Fruit fly (Drosophila melanogaster) whole organism, wandering third instar larva: Measurements from ENCODE around the gene tal-3A.

Experiments used
- Abd-B ChIP-seq: fragments of >200 bp; optimal IDR thresholded peaks from 2 replicates; lab custom pipeline; 2017; ENCODE audit warnings: missing biosample characterization, missing genetic modification characterization
- CG32264 ChIP-seq: fragments of 200-800 bp; sonication (Bioruptor generic); optimal IDR thresholded peaks from 2 replicates; lab custom pipeline; 2016; ENCODE audit warnings: missing biosample characterization, missing genetic modification characterization
- CG9705 ChIP-seq: fragments of 200-800 bp; sonication (Bioruptor generic); optimal IDR thresholded peaks from 2 replicates; lab custom pipeline; 2018; ENCODE audit warnings: missing biosample characterization, mild to moderate bottlenecking, missing genetic modification characterization
- CrebA ChIP-seq: fragments of 200-800 bp; sonication (Bioruptor generic); optimal IDR thresholded peaks from 2 replicates; lab custom pipeline; 2016; ENCODE audit warnings: missing biosample characterization, mild to moderate bottlenecking, missing genetic modification characterization, borderline replicate concordance
- Dfd ChIP-seq: fragments of >200 bp; optimal IDR thresholded peaks from 2 replicates; lab custom pipeline; 2017; ENCODE audit warnings: missing biosample characterization, missing genetic modification characterization
- Dif ChIP-seq: fragments of 200-275, 200-300 bp; sonication (Bioruptor generic); optimal IDR thresholded peaks from 2 replicates; lab custom pipeline; 2018; ENCODE audit warnings: missing biosample characterization, missing genetic modification characterization; ENCODE audit not compliant: partially characterized antibody
- GATAd ChIP-seq: sonication (Bioruptor generic); optimal IDR thresholded peaks from 2 replicates; lab custom pipeline; 2016; ENCODE audit warnings: missing biosample characterization, missing genetic modification characterization
- HLH106 ChIP-seq: fragments of 200-800 bp; optimal IDR thresholded peaks from 3 replicates; lab custom pipeline; 2019; ENCODE audit warnings: missing biosample characterization, mild to moderate bottlenecking, missing genetic modification characterization, moderate library complexity
- Hnf4 ChIP-seq: fragments of 200-800 bp; sonication (Bioruptor generic); optimal IDR thresholded peaks from 2 replicates; lab custom pipeline; 2016; ENCODE audit warnings: missing biosample characterization, mild to moderate bottlenecking, missing genetic modification characterization
- Hr78 ChIP-seq: fragments of >200 bp; optimal IDR thresholded peaks from 2 replicates; lab custom pipeline; 2017; ENCODE audit warnings: missing biosample characterization, missing genetic modification characterization
- Hr83 ChIP-seq: fragments of 200-300 bp; sonication (Bioruptor generic); optimal IDR thresholded peaks from 2 replicates; lab custom pipeline; 2016; ENCODE audit warnings: missing biosample characterization, mild to moderate bottlenecking, missing genetic modification characterization, moderate library complexity; ENCODE audit not compliant: poor library complexity, severe bottlenecking
- Mio ChIP-seq: sonication (Bioruptor generic); optimal IDR thresholded peaks from 2 replicates; lab custom pipeline; 2016; ENCODE audit warnings: missing biosample characterization, missing genetic modification characterization
- Myc ChIP-seq: fragments of >200 bp; optimal IDR thresholded peaks from 2 replicates; lab custom pipeline; 2017
- N ChIP-seq: fragments of >200 bp; optimal IDR thresholded peaks from 2 replicates; lab custom pipeline; 2018; ENCODE audit warnings: missing biosample characterization, missing external identifiers, missing genetic modification characterization
- OdsH ChIP-seq: fragments of 200-800 bp; sonication (Bioruptor generic); optimal IDR thresholded peaks from 2 replicates; lab custom pipeline; 2016; ENCODE audit warnings: missing biosample characterization, mild to moderate bottlenecking, missing genetic modification characterization
- Rel ChIP-seq, 2 experiments: fragments of 200-800 bp; sonication (Bioruptor generic) in 1 of 2; optimal IDR thresholded peaks; 2 replicates in 1 of 2; 3 replicates in 1 of 2; lab custom pipeline; 2016 to 2019; ENCODE audit warnings: mild to moderate bottlenecking in 2 of 2, missing biosample characterization in 2 of 2, missing genetic modification characterization in 2 of 2, moderate library complexity in 1 of 2
- Sp1 ChIP-seq: fragments of 200-800 bp; sonication (Bioruptor generic); optimal IDR thresholded peaks from 3 replicates; lab custom pipeline; 2019; ENCODE audit warnings: missing biosample characterization, mild to moderate bottlenecking, missing genetic modification characterization, moderate library complexity
- Vsx2 ChIP-seq: fragments of 200-300, 225-300 bp; sonication (Bioruptor generic); optimal IDR thresholded peaks from 2 replicates; lab custom pipeline; 2018; ENCODE audit warnings: missing biosample characterization, missing genetic modification characterization; ENCODE audit not compliant: partially characterized antibody
- br ChIP-seq: fragments of 200-800 bp; sonication (Bioruptor generic); optimal IDR thresholded peaks from 2 replicates; lab custom pipeline; 2016; ENCODE audit warnings: missing biosample characterization, missing genetic modification characterization
- brk ChIP-seq: fragments of 200-800 bp; sonication (Bioruptor generic); optimal IDR thresholded peaks from 2 replicates; lab custom pipeline; 2016; ENCODE audit warnings: missing biosample characterization, mild to moderate bottlenecking, missing genetic modification characterization
- dmrt93B ChIP-seq: fragments of 200-800 bp; sonication (Bioruptor generic); optimal IDR thresholded peaks from 2 replicates; lab custom pipeline; 2018; ENCODE audit warnings: missing biosample characterization, mild to moderate bottlenecking, missing genetic modification characterization
- dsf ChIP-seq: sonication (Bioruptor generic); optimal IDR thresholded peaks from 2 replicates; lab custom pipeline; 2016; ENCODE audit warnings: missing biosample characterization, missing genetic modification characterization, borderline replicate concordance
- ey ChIP-seq: fragments of 200-800 bp; sonication (Bioruptor generic); optimal IDR thresholded peaks from 2 replicates; lab custom pipeline; 2016; ENCODE audit warnings: missing biosample characterization, missing genetic modification characterization
- foxo ChIP-seq, 2 experiments: fragments of 200-800 bp; sonication (Bioruptor generic); optimal IDR thresholded peaks; 2 replicates in 1 of 2; 3 replicates in 1 of 2; lab custom pipeline; 2016 to 2017; ENCODE audit warnings: missing biosample characterization in 2 of 2, missing genetic modification characterization in 2 of 2
- fru ChIP-seq: fragments of 200-800 bp; sonication (Bioruptor generic); optimal IDR thresholded peaks from 3 replicates; lab custom pipeline; 2016; ENCODE audit warnings: missing biosample characterization, mild to moderate bottlenecking, missing genetic modification characterization
- h ChIP-seq: fragments of 200-800 bp; sonication (Bioruptor generic); optimal IDR thresholded peaks from 3 replicates; lab custom pipeline; 2016; ENCODE audit warnings: missing biosample characterization, mild to moderate bottlenecking, missing genetic modification characterization
- jim ChIP-seq: fragments of 175-275, 200-325 bp; sonication (Bioruptor generic); optimal IDR thresholded peaks from 2 replicates; lab custom pipeline; 2016; ENCODE audit warnings: missing biosample characterization, mild to moderate bottlenecking, missing genetic modification characterization
- lola ChIP-seq: fragments of >200 bp; optimal IDR thresholded peaks from 2 replicates; lab custom pipeline; 2017; ENCODE audit warnings: missing biosample characterization, missing genetic modification characterization
- pan ChIP-seq: fragments of >200 bp; optimal IDR thresholded peaks from 2 replicates; lab custom pipeline; 2017
- psq ChIP-seq: fragments of 200-800 bp; sonication (Bioruptor generic); optimal IDR thresholded peaks from 3 replicates; lab custom pipeline; 2017; ENCODE audit warnings: missing biosample characterization, mild to moderate bottlenecking, missing genetic modification characterization, moderate library complexity
- rgr ChIP-seq: fragments of 200-800 bp; sonication (Bioruptor generic); optimal IDR thresholded peaks from 3 replicates; lab custom pipeline; 2016; ENCODE audit warnings: missing biosample characterization, mild to moderate bottlenecking, missing genetic modification characterization
- sage ChIP-seq: fragments of 200-800 bp; sonication (Bioruptor generic); optimal IDR thresholded peaks from 2 replicates; lab custom pipeline; 2016; ENCODE audit warnings: missing biosample characterization, mild to moderate bottlenecking, missing genetic modification characterization
- sv ChIP-seq: fragments of 200-800 bp; sonication (Bioruptor generic); optimal IDR thresholded peaks from 3 replicates; lab custom pipeline; 2016; ENCODE audit warnings: missing biosample characterization, missing genetic modification characterization
- tai ChIP-seq: sonication (Bioruptor generic); optimal IDR thresholded peaks from 2 replicates; lab custom pipeline; 2016; ENCODE audit warnings: missing biosample characterization, missing genetic modification characterization
- usp ChIP-seq: fragments of >200 bp; optimal IDR thresholded peaks from 2 replicates; lab custom pipeline; 2017; ENCODE audit warnings: missing biosample characterization, missing genetic modification characterization
- woc ChIP-seq: sonication (Bioruptor generic); optimal IDR thresholded peaks from 2 replicates; lab custom pipeline; 2016; ENCODE audit warnings: missing biosample characterization, mild to moderate bottlenecking, missing genetic modification characterization

tal-3A gene

dm6 chr3R:13788224-13788623 lies 24.7 kb upstream of the tal-3A start:
- TF ChIP-seq Dfd (GFP tag; lab: Kevin White, UChicago) = no peak
- no peak for TF ChIP-seq dmrt93B (GFP tag; lab: Kevin White, UChicago)
- no peak for TF ChIP-seq GATAd (GFP tag; lab: Kevin White, UChicago)
- no peak for TF ChIP-seq dsf (GFP tag; lab: Kevin White, UChicago)
- no peak for TF ChIP-seq sage (GFP tag; lab: Kevin White, UChicago)
- no peak for TF ChIP-seq Hr78
- no peak for TF ChIP-seq tai (GFP tag; lab: Kevin White, UChicago)
- no peak for TF ChIP-seq br (GFP tag; lab: Kevin White, UChicago)
- no peak for TF ChIP-seq Rel (GFP tag; optimal IDR thresholded peaks at IDR 0.05; lab: Kevin White, UChicago)
- TF ChIP-seq Rel (tag; optimal IDR thresholded peaks at IDR 0.05; lab: Kevin White, UChicago) = no peak
- TF ChIP-seq brk (GFP tag; lab: Kevin White, UChicago) = no peak
- TF ChIP-seq sv = no peak
- no peak for TF ChIP-seq ey
- no peak for TF ChIP-seq CG9705 (GFP tag; lab: Kevin White, UChicago)
- no peak for TF ChIP-seq Sp1 (GFP tag; lab: Kevin White, UChicago)
- TF ChIP-seq, all 38 proteins: peak for 0

dm6 chr3R:13788672-13789071 lies 24.2 kb upstream of the tal-3A start:
- TF ChIP-seq dmrt93B (GFP tag; lab: Kevin White, UChicago) = no peak
- no peak for TF ChIP-seq N
- TF ChIP-seq usp (GFP tag; lab: Kevin White, UChicago) = no peak
- no peak for TF ChIP-seq ey
- no peak for TF ChIP-seq Hnf4 (GFP tag; lab: Kevin White, UChicago)
- TF ChIP-seq CG32264 (GFP tag; lab: Kevin White, UChicago) = no peak
- TF ChIP-seq dsf (GFP tag; lab: Kevin White, UChicago) = no peak

- TF ChIP-seq Dif (peak; percentile 36), HLH106 (tag; lab: Kevin White, UChicago) (no peak)
Measured at dm6 chr3R:13789617-13790277, 23.2 kb upstream of the tal-3A start.

- TF ChIP-seq woc (no peak), Vsx2 (GFP tag; lab: Kevin White, UChicago) (no peak), fru (GFP tag; lab: Kevin White, UChicago) (no peak), Myc (lab: Kevin White, UChicago) (no peak), psq (GFP tag; lab: Kevin White, UChicago) (no peak), sv (no peak), br (GFP tag; lab: Kevin White, UChicago) (no peak), N (no peak), Abd-B (no peak), usp (GFP tag; lab: Kevin White, UChicago) (no peak), brk (GFP tag; lab: Kevin White, UChicago) (no peak), dmrt93B (GFP tag; lab: Kevin White, UChicago) (no peak), jim (no peak), h (GFP tag; lab: Kevin White, UChicago) (no peak), Dfd (GFP tag; lab: Kevin White, UChicago) (no peak), ey (no peak), Hr83 (no peak), tai (GFP tag; lab: Kevin White, UChicago) (no peak), OdsH (GFP tag; lab: Kevin White, UChicago) (no peak)
Measured at dm6 chr3R:13790820-13791219, 22.1 kb upstream of the tal-3A start.

dm6 chr3R:13793105-13793978 lies 19.6 kb upstream of the tal-3A start:
- TF ChIP-seq h (GFP tag; lab: Kevin White, UChicago) = peak; percentile 70
- no peak for TF ChIP-seq dsf (GFP tag; lab: Kevin White, UChicago)
- no peak for TF ChIP-seq sv
- TF ChIP-seq woc = peak; percentile 11
- no peak for TF ChIP-seq CrebA
- no peak for TF ChIP-seq CG9705 (GFP tag; lab: Kevin White, UChicago)
- TF ChIP-seq psq (GFP tag; lab: Kevin White, UChicago) = peak; percentile 45
- TF ChIP-seq lola (GFP tag; lab: Kevin White, UChicago) = no peak
- TF ChIP-seq ey = peak; percentile 32
- peak; percentile 44 for TF ChIP-seq dmrt93B (GFP tag; lab: Kevin White, UChicago)
- TF ChIP-seq rgr (GFP tag; lab: Kevin White, UChicago) = peak; percentile 23
- peak; percentile 81 for TF ChIP-seq fru (GFP tag; lab: Kevin White, UChicago)
- TF ChIP-seq OdsH (GFP tag; lab: Kevin White, UChicago) = peak; percentile 63
- peak; percentile 63 for TF ChIP-seq br (GFP tag; lab: Kevin White, UChicago)
- peak; percentile 75 for TF ChIP-seq Sp1 (GFP tag; lab: Kevin White, UChicago)
- no peak for TF ChIP-seq Mio
- no peak for TF ChIP-seq pan (lab: Kevin White, UChicago)
- TF ChIP-seq HLH106 (tag; lab: Kevin White, UChicago) = peak; percentile 76
- TF ChIP-seq foxo (GFP tag; optimal IDR thresholded peaks at IDR 0.05; lab: Kevin White, UChicago) = peak in 1 of 2 experiments; percentile 76
